Worm (Caenorhabditis elegans) whole organism, L3 larva: ENCODE data around the gene sdz-9.

ENCODE experiments used
- R02D3.7 ChIP-seq: fragments of 150-350 bp; optimal IDR thresholded peaks from 2 replicates; lab custom pipeline; 2014; ENCODE audit warnings: missing biosample characterization, missing genetic modification characterization
- ZK546.5 ChIP-seq: sonication (generic microtip); optimal IDR thresholded peaks from 2 replicates; lab custom pipeline; 2017; ENCODE audit warnings: missing biosample characterization, missing genetic modification characterization
- ceh-16 ChIP-seq: sonication (generic microtip); optimal IDR thresholded peaks from 2 replicates; lab custom pipeline; 2017; ENCODE audit warnings: missing biosample characterization, missing genetic modification characterization
- ceh-28 ChIP-seq: fragments of 150-350 bp; optimal IDR thresholded peaks from 2 replicates; lab custom pipeline; 2014; ENCODE audit warnings: missing biosample characterization, missing genetic modification reagents, missing genetic modification characterization
- ceh-82 ChIP-seq: fragments of 150-350 bp; optimal IDR thresholded peaks from 2 replicates; lab custom pipeline; 2014; ENCODE audit warnings: missing biosample characterization, missing genetic modification characterization
- ceh-9 ChIP-seq: sonication (generic microtip); optimal IDR thresholded peaks from 2 replicates; lab custom pipeline; 2018; ENCODE audit warnings: missing biosample characterization, missing genetic modification characterization
- daf-12 ChIP-seq: fragments of 150-350 bp; optimal IDR thresholded peaks from 2 replicates; lab custom pipeline; 2014; ENCODE audit warnings: missing biosample characterization, missing genetic modification reagents, missing genetic modification characterization
- egl-27 ChIP-seq: sonication (generic microtip); optimal IDR thresholded peaks from 4 replicates; lab custom pipeline; 2017; ENCODE audit warnings: missing biosample characterization, missing genetic modification reagents, missing genetic modification characterization
- egl-5 ChIP-seq: fragments of 150-350 bp; optimal IDR thresholded peaks from 2 replicates; lab custom pipeline; 2017; ENCODE audit warnings: missing biosample characterization, missing genetic modification reagents, missing genetic modification characterization, inconsistent platforms
- elt-1 ChIP-seq: fragments of 150-350 bp; optimal IDR thresholded peaks from 2 replicates; lab custom pipeline; 2014; ENCODE audit warnings: missing biosample characterization, missing genetic modification characterization
- elt-2 ChIP-seq: sonication (generic microtip); optimal IDR thresholded peaks from 2 replicates; lab custom pipeline; 2016; ENCODE audit warnings: missing genetic modification reagents, mild to moderate bottlenecking, missing genetic modification characterization, missing compliant biosample characterization
- elt-3 ChIP-seq, 3 experiments: fragments of 150-350 bp in 1 of 3; sonication (generic microtip) in 2 of 3; optimal IDR thresholded peaks; 2 replicates in 2 of 3; 4 replicates in 1 of 3; lab custom pipeline; 2014 to 2017; ENCODE audit warnings: missing biosample characterization in 3 of 3, missing genetic modification characterization in 3 of 3
- fkh-2 ChIP-seq: fragments of 150-350 bp; optimal IDR thresholded peaks from 2 replicates; lab custom pipeline; 2014; ENCODE audit warnings: missing biosample characterization, missing genetic modification reagents, missing genetic modification characterization
- fos-1 ChIP-seq: fragments of 150-350 bp; optimal IDR thresholded peaks from 2 replicates; lab custom pipeline; 2014; ENCODE audit warnings: missing biosample characterization, missing genetic modification characterization
- hmg-11 ChIP-seq: sonication (generic microtip); optimal IDR thresholded peaks from 2 replicates; lab custom pipeline; 2016; ENCODE audit warnings: missing genetic modification characterization, missing compliant biosample characterization
- lin-15B ChIP-seq: fragments of 150-350 bp; optimal IDR thresholded peaks from 2 replicates; lab custom pipeline; 2014; ENCODE audit warnings: missing biosample characterization, missing genetic modification characterization
- lin-39 ChIP-seq: fragments of 150-350 bp; optimal IDR thresholded peaks from 2 replicates; lab custom pipeline; 2018; ENCODE audit warnings: missing biosample characterization, missing genetic modification reagents, missing genetic modification characterization
- lsy-12 ChIP-seq: sonication (generic microtip); optimal IDR thresholded peaks from 2 replicates; lab custom pipeline; 2016; ENCODE audit warnings: mild to moderate bottlenecking, missing genetic modification characterization, missing compliant biosample characterization
- mdl-1 ChIP-seq: fragments of 150-350 bp; optimal IDR thresholded peaks from 2 replicates; lab custom pipeline; 2014; ENCODE audit warnings: missing biosample characterization, missing genetic modification characterization
- mml-1 ChIP-seq: fragments of 150-350 bp; sonication (generic microtip); optimal IDR thresholded peaks from 3 replicates; lab custom pipeline; 2014; ENCODE audit warnings: missing biosample characterization, missing genetic modification characterization
- nfya-1 ChIP-seq: sonication (generic microtip); optimal IDR thresholded peaks from 2 replicates; lab custom pipeline; 2017; ENCODE audit warnings: missing genetic modification characterization, mild to moderate bottlenecking, missing compliant biosample characterization, antibody characterized with exemption, moderate library complexity; ENCODE audit not compliant: insufficient read depth
- nhr-11 ChIP-seq: fragments of 150-350 bp; optimal IDR thresholded peaks from 2 replicates; lab custom pipeline; 2014; ENCODE audit warnings: missing biosample characterization, missing genetic modification characterization
- nhr-23 ChIP-seq: fragments of 150-350 bp; optimal IDR thresholded peaks from 2 replicates; lab custom pipeline; 2014; ENCODE audit warnings: missing biosample characterization, missing genetic modification reagents, missing genetic modification characterization
- nhr-237 ChIP-seq: fragments of 150-350 bp; optimal IDR thresholded peaks from 2 replicates; lab custom pipeline; 2014; ENCODE audit warnings: missing biosample characterization, missing genetic modification characterization
- nhr-25 ChIP-seq: sonication (generic microtip); optimal IDR thresholded peaks from 2 replicates; lab custom pipeline; 2017; ENCODE audit warnings: missing biosample characterization, missing genetic modification characterization
- nhr-28 ChIP-seq: fragments of 150-350 bp; optimal IDR thresholded peaks from 2 replicates; lab custom pipeline; 2014; ENCODE audit warnings: missing biosample characterization, missing genetic modification characterization
- nhr-43 ChIP-seq: sonication (generic microtip); optimal IDR thresholded peaks from 2 replicates; lab custom pipeline; 2016; ENCODE audit warnings: mild to moderate bottlenecking, missing genetic modification characterization, missing compliant biosample characterization; ENCODE audit not compliant: poor library complexity, severe bottlenecking
- nhr-67 ChIP-seq: fragments of 150-350 bp; optimal IDR thresholded peaks from 2 replicates; lab custom pipeline; 2014; ENCODE audit warnings: missing biosample characterization, missing genetic modification characterization
- nhr-76 ChIP-seq: fragments of 150-350 bp; sonication (generic microtip); optimal IDR thresholded peaks from 5 replicates; lab custom pipeline; 2014; ENCODE audit warnings: missing biosample characterization, missing genetic modification characterization
- nhr-77 ChIP-seq: fragments of 150-350 bp; optimal IDR thresholded peaks from 2 replicates; lab custom pipeline; 2014; ENCODE audit warnings: missing biosample characterization, missing genetic modification characterization
- pqm-1 ChIP-seq: fragments of 150-350 bp; optimal IDR thresholded peaks from 2 replicates; lab custom pipeline; 2017; ENCODE audit warnings: missing biosample characterization, missing genetic modification characterization, inconsistent platforms
- sea-2 ChIP-seq: fragments of 150-350 bp; sonication (generic microtip); optimal IDR thresholded peaks from 4 replicates; lab custom pipeline; 2014; ENCODE audit warnings: missing biosample characterization, missing genetic modification reagents, missing genetic modification characterization
- skn-1 ChIP-seq: fragments of 150-350 bp; optimal IDR thresholded peaks from 2 replicates; lab custom pipeline; 2014; ENCODE audit warnings: missing biosample characterization, missing genetic modification characterization
- snpc-4 ChIP-seq: fragments of 150-350 bp; optimal IDR thresholded peaks from 2 replicates; lab custom pipeline; 2014; ENCODE audit warnings: missing biosample characterization, missing genetic modification characterization
- tbx-2 ChIP-seq: sonication (generic microtip); optimal IDR thresholded peaks from 2 replicates; lab custom pipeline; 2016; ENCODE audit warnings: mild to moderate bottlenecking, missing genetic modification characterization, missing compliant biosample characterization
- unc-39 ChIP-seq: sonication (generic microtip); optimal IDR thresholded peaks from 4 replicates; lab custom pipeline; 2017; ENCODE audit warnings: missing biosample characterization, missing genetic modification characterization
- ztf-11 ChIP-seq: fragments of 150-350 bp; optimal IDR thresholded peaks from 2 replicates; lab custom pipeline; 2014; ENCODE audit warnings: missing biosample characterization, missing genetic modification characterization
- ztf-4 ChIP-seq: fragments of 150-350 bp; optimal IDR thresholded peaks from 2 replicates; lab custom pipeline; 2014; ENCODE audit warnings: missing biosample characterization, missing genetic modification characterization

sdz-9 gene

DNA sequence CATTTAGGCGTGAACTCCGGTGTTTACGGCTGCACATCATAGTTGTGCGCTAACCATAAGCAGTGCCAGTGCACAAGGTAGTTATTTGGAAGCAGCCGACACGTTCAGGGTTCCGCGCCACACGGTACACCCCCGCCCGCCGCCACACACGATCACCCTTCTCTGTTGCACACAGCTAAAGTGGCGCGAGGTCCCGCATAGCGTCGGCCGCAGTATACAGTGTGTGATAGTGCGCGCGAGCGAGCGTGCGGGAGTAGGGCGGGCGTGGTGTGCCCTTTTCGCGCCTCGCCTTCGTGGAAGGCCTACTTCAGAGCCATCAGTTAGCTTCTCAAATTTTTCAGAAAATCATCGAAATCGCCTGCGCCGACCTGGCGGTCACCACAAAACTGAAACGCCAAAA lies 36.5 kb downstream of the sdz-9 start:
- TF ChIP-seq nhr-76 (tag; lab: Kevin White, UChicago) (no peak), ceh-9 (tag; lab: Kevin White, UChicago) (no peak), sea-2 (GFP tag; lab: Kevin White, UChicago) (no peak), elt-3 (tag; optimal IDR thresholded peaks at IDR 0.05; lab: Kevin White, UChicago) (no peak), nhr-43 (no peak), unc-39 (tag; lab: Kevin White, UChicago) (no peak), elt-1 (tag; lab: Kevin White, UChicago) (no peak), nhr-237 (tag; lab: Kevin White, UChicago) (no peak), fos-1 (tag; lab: Kevin White, UChicago) (no peak), R02D3.7 (no peak)

DNA sequence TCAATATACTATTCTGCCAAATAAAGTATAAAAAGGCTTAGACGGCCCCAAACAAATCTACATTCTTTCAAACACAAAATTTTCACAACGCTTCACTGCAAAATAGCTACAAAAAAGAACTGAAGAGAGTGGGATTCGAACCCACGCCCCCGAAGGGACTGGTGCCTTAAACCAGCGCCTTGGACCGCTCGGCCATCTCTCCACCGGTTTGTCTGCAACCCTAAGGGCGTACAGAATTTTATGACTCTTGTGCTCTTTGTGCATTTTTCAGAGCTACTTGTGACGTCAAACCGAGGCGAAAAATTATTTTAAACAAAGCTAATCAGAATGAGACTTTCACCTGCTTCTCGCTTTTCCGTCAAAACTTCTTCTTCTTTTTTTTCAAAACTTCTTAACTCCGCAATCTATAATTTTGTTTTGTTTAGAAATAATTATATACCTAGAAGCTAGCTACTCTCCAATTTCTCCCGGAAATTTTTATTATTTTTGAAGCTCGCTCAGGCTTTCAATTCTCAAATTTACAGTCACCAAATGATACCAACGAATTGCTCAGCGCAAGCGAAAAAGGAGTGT lies 37.2 kb downstream of the sdz-9 start, which contains the start of gene T05A8.8:
T05A8.8 (plus strand) TSS at position 523 of the 573 bp plus-strand sequence.
- TF ChIP-seq nhr-25 (tag; lab: Kevin White, UChicago) (no peak), sea-2 (GFP tag; lab: Kevin White, UChicago) (no peak), ceh-16 (tag; lab: Kevin White, UChicago) (no peak), ceh-82 (tag; lab: Kevin White, UChicago) (no peak), lsy-12 (no peak), ceh-28 (tag; lab: Kevin White, UChicago) (no peak), fkh-2 (tag; lab: Kevin White, UChicago) (no peak), nhr-28 (tag; lab: Kevin White, UChicago) (no peak), mml-1 (tag; lab: Kevin White, UChicago) (no peak), nhr-43 (no peak), egl-27 (no peak), nhr-76 (tag; lab: Kevin White, UChicago) (no peak), nfya-1 (tag; lab: Kevin White, UChicago) (no peak), elt-1 (tag; lab: Kevin White, UChicago) (no peak), tbx-2 (tag; lab: Kevin White, UChicago) (no peak), nhr-67 (tag; lab: Kevin White, UChicago) (no peak), fos-1 (tag; lab: Kevin White, UChicago) (no peak), nhr-11 (tag; lab: Kevin White, UChicago) (no peak)

DNA sequence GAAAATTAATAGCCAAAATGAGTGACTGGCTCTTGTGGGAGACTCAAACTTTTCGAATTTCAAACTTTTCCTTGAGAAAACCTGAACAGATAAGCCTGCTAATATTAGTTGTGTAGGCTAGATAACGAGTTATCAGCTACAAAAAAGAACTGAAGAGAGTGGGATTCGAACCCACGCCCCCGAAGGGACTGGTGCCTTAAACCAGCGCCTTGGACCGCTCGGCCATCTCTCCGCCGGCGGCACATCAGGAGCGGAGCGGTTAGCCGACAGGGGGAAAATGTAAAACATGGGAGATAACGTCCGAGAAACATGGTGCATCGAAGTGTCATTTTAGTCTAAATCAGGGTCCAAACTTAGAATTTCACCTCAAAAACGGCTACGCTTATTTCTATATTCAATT lies 37.8 kb downstream of the sdz-9 start:
- TF ChIP-seq elt-3 (tag; optimal IDR thresholded peaks at IDR 0.05; lab: Kevin White, UChicago), result no peak
- TF ChIP-seq fkh-2 (tag; lab: Kevin White, UChicago), result no peak
- TF ChIP-seq snpc-4, result no peak
- no peak for TF ChIP-seq hmg-11
- no peak for TF ChIP-seq pqm-1 (tag; lab: Kevin White, UChicago)
- no peak for TF ChIP-seq nfya-1 (tag; lab: Kevin White, UChicago)
- no peak for TF ChIP-seq mdl-1 (tag; lab: Kevin White, UChicago)
- TF ChIP-seq nhr-28 (tag; lab: Kevin White, UChicago), result no peak
- no peak for TF ChIP-seq daf-12 (tag; lab: Kevin White, UChicago)
- TF ChIP-seq nhr-76 (tag; lab: Kevin White, UChicago), result no peak
- TF ChIP-seq nhr-23 (tag; lab: Kevin White, UChicago), result no peak
- no peak for TF ChIP-seq egl-5 (tag; lab: Kevin White, UChicago)
- no peak for TF ChIP-seq egl-27
- no peak for TF ChIP-seq sea-2 (GFP tag; lab: Kevin White, UChicago)

DNA sequence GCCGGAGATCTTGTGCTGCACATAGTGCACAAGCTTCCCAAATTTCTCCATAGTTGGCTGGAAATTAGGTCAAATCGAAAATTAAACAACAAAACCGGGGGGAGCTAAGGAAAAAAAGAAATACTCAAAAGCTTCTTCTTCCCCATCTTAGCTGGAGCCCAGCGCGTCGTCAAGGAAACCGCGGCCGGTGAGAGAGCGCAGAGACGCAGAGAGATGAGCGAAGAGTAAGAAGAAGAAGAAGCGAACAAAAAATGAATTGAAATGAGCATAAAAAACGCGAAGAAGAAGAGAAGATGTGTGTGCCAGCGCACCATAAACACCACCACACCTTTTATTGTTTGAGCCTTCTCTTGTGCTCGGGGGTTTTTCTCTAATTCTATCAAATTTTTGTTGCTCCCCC lies 38.2 kb downstream of the sdz-9 start, which contains the start of gene wdr-31:
wdr-31 (minus strand) TSS at position 101 of the 400 bp plus-strand sequence.
- no peak for TF ChIP-seq ztf-11
- TF ChIP-seq ceh-9 (tag; lab: Kevin White, UChicago), result no peak
- no peak for TF ChIP-seq skn-1 (tag; lab: Kevin White, UChicago)
- TF ChIP-seq R02D3.7, result no peak
- TF ChIP-seq tbx-2 (tag; lab: Kevin White, UChicago), result no peak
- no peak for TF ChIP-seq ceh-82 (tag; lab: Kevin White, UChicago)
- no peak for TF ChIP-seq elt-2 (tag; lab: Kevin White, UChicago)
- TF ChIP-seq fos-1 (tag; lab: Kevin White, UChicago), result no peak
- no peak for TF ChIP-seq lin-15B
- no peak for TF ChIP-seq pqm-1 (tag; lab: Kevin White, UChicago)
- no peak for TF ChIP-seq lin-39 (tag; lab: Kevin White, UChicago)
- TF ChIP-seq nfya-1 (tag; lab: Kevin White, UChicago), result no peak
- no peak for TF ChIP-seq ZK546.5
- TF ChIP-seq elt-3 (tag; optimal IDR thresholded peaks at IDR 0.05; lab: Kevin White, UChicago), result no peak
- TF ChIP-seq mdl-1 (tag; lab: Kevin White, UChicago), result no peak
- TF ChIP-seq ztf-4, result no peak
- TF ChIP-seq nhr-77 (tag; lab: Kevin White, UChicago), result no peak
- TF ChIP-seq nhr-28 (tag; lab: Kevin White, UChicago), result no peak
- TF ChIP-seq, all 47 proteins: peak for 0
